Fruit fly (Drosophila melanogaster): ENCODE results near the gene Gapdh2.

The Gapdh2 gene

DNA sequence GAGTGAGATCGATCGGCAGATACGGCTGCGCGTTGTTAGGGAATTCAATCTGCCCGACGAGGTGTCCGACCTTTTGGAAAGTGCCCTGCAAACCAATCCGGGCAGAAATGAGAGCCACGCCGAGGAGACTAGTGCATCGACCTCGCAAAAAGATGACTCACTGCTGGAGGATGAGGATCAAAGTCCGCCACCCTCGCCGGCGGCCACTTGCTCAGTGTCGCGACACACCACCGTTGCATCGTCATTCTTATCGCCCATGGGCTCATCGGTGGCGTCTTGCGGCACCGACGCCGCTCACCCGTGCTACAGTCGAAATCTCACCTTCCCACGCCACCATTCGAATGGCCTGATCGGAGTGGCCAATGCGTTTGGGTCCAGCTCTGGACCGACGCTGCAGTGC is 6.5 kb downstream of the Gapdh2 start (continued):
- TF ChIP-seq Eip74EF (GFP tag; optimal IDR thresholded peaks at IDR 0.05) = no peak
- TF ChIP-seq CG1529 (GFP tag; optimal IDR thresholded peaks at IDR 0.05) = no peak
- no peak for TF ChIP-seq ap (GFP tag; IDR thresholded peaks at IDR 0.05)

DNA sequence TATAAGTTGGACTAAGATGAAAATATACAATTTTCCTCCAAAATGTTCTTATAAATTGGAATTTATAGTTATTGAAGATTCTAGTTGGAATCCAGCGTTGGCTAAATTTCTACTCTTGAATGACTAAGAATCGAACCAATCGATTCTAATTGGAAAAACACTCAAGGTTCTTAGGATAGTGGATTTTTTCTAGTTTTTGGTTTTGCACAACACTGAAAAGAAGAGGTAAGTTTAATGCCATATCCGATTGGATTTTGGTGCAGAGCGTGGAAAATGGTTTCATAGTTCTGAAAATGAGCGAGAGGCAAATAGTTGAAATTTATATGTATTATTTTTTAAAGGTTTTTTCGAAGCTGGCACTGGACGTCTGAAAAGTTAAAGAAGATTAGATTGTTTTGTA is 7.6 kb downstream of the Gapdh2 start:
- TF ChIP-seq Antp (GFP tag; optimal IDR thresholded peaks at IDR 0.05) (no peak), CG8290 (GFP tag; optimal IDR thresholded peaks at IDR 0.05) (peak; percentile 51), CG8290 (tag; optimal IDR thresholded peaks at IDR 0.05) (peak in 1 of 2 experiments; percentile 32), ERR (GFP tag; optimal IDR thresholded peaks at IDR 0.05) (no peak), CG13624 (GFP tag; optimal IDR thresholded peaks at IDR 0.05) (no peak), Elba2 (GFP tag; optimal IDR thresholded peaks at IDR 0.05) (peak; percentile 46), zen (tag; optimal IDR thresholded peaks at IDR 0.05) (peak; percentile 70), insv (GFP tag; optimal IDR thresholded peaks at IDR 0.05) (peak; percentile 91 to 99), so (GFP tag; IDR thresholded peaks at IDR 0.05) (no peak), Lim3 (GFP tag; IDR thresholded peaks at IDR 0.05) (no peak), slbo (GFP tag; IDR thresholded peaks at IDR 0.05) (no peak), CG17829 (tag; optimal IDR thresholded peaks at IDR 0.05) (no peak), ap (GFP tag; IDR thresholded peaks at IDR 0.05) (no peak), CG15479 (GFP tag; optimal IDR thresholded peaks at IDR 0.05) (peak; percentile 19), CG10267 (tag; optimal IDR thresholded peaks at IDR 0.05) (peak; percentile 67)

DNA sequence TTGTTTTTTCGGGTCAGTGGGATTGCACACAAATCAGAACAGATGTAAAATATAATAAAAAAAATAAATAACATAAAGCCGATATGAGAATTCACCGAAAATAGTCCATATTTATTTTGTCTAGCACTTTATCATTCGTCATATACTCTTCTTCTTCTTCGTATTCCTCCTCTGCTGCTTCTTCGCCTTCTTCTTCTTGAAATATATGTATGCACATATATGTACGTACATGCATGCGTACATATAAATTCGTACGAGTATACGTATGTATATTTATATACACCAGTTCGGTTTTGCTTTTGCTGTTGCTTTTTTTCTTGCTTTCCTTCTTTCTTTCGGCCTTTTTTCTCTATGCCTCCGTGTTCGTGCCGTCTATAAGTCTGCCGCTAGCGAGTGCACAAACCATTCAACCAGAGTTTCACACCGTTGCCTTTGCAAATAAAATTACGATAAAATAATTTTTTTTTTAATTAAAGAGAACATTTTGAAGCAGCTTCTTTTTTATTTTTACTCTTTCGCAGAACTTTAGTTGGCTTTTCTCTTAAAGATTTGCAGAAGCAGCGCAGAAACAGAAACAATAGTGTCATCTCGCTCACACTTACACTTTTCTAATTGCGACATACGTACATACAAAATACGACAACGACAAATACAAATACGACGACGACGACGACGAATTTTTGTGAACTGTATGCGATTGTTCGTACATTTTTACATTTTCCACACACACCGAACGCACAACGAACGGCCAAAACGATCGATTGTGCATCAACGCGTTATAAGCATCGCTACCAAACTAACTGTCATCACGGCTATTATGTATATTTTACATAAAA is 18.7 kb downstream of the Gapdh2 start:
- no peak for TF ChIP-seq Vsx1 (GFP tag; optimal IDR thresholded peaks at IDR 0.05)
- TF ChIP-seq Lpt (GFP tag; optimal IDR thresholded peaks at IDR 0.05) = no peak
- TF ChIP-seq HLH3B (GFP tag; IDR thresholded peaks at IDR 0.05) = no peak
- TF ChIP-seq h (optimal IDR thresholded peaks at IDR 0.05) = no peak
- peak; percentile 10; the same call in 1 of the 3 replicates for TF ChIP-seq so (GFP tag; IDR thresholded peaks at IDR 0.05)
- TF ChIP-seq CG10431 (GFP tag; optimal IDR thresholded peaks at IDR 0.05) = peak; percentile 23
- peak; percentile 36; the same call in 1 of the 4 replicates for TF ChIP-seq Dll (GFP tag; IDR thresholded peaks at IDR 0.05; ENCODE audit: partially characterized antibody)
- peak; percentile 63; the same call in 2 of the 3 replicates for TF ChIP-seq CG6791 (GFP tag; IDR thresholded peaks at IDR 0.05; ENCODE audit: partially characterized antibody)
- TF ChIP-seq CG17568 (GFP tag; optimal IDR thresholded peaks at IDR 0.05) = no peak
- peak; percentile 13 for TF ChIP-seq CG8924 (tag; optimal IDR thresholded peaks at IDR 0.05)
- TF ChIP-seq Hr78 (GFP tag; optimal IDR thresholded peaks at IDR 0.05) = no peak
- no peak for TF ChIP-seq Jarid2 (GFP tag; optimal IDR thresholded peaks at IDR 0.05)
- TF ChIP-seq CG3281 (GFP tag; optimal IDR thresholded peaks at IDR 0.05) = no peak
- TF ChIP-seq B-H2 (GFP tag; optimal IDR thresholded peaks at IDR 0.05) = peak; percentile 32
- no peak for TF ChIP-seq CG7556 (GFP tag; optimal IDR thresholded peaks at IDR 0.05)
- TF ChIP-seq Hand (GFP tag; optimal IDR thresholded peaks at IDR 0.05) = peak; percentile 22
- TF ChIP-seq CG1233 (GFP tag; optimal IDR thresholded peaks at IDR 0.05) = no peak
- TF ChIP-seq p53 (GFP tag; optimal IDR thresholded peaks at IDR 0.05) = no peak
- peak; percentile 76 for TF ChIP-seq Med (GFP tag)
- TF ChIP-seq CTCF (GFP tag; optimal IDR thresholded peaks at IDR 0.05) = peak; percentile 55
- TF ChIP-seq CG15696 (tag; optimal IDR thresholded peaks at IDR 0.05) = no peak
- TF ChIP-seq sob (GFP tag; IDR thresholded peaks at IDR 0.05) = peak; percentile 51; the same call in 1 of the 2 replicates
- TF ChIP-seq sqz (GFP tag; optimal IDR thresholded peaks at IDR 0.05) = peak; percentile 95
- TF ChIP-seq Camta (GFP tag; optimal IDR thresholded peaks at IDR 0.05) = no peak
- TF ChIP-seq Ssrp (tag; optimal IDR thresholded peaks at IDR 0.05) = no peak
- peak; percentile 99 for TF ChIP-seq CG17385 (GFP tag; optimal IDR thresholded peaks at IDR 0.05)
- no peak for TF ChIP-seq CG9817 (tag; optimal IDR thresholded peaks at IDR 0.05)
- TF ChIP-seq Adf1 (GFP tag; IDR thresholded peaks at IDR 0.05) = peak; percentile 16; the same call in 1 of the 2 replicates
- TF ChIP-seq gfzf (GFP tag; optimal IDR thresholded peaks at IDR 0.05) = peak; percentile 6
- TF ChIP-seq YL-1 (GFP tag; optimal IDR thresholded peaks at IDR 0.05) = peak; percentile 84
- peak; percentile 88 for TF ChIP-seq Deaf1 (tag; optimal IDR thresholded peaks at IDR 0.05)
